Fruit fly (Drosophila melanogaster) S2 (cell line): ENCODE measurements around the gene CG7695.

ENCODE experiments used
- CG8478 ChIP-seq: fragments of >200 bp; optimal IDR thresholded peaks from 2 replicates; lab custom pipeline; 2018
- CTCF ChIP-seq, 2 experiments: fragments of >200 bp; optimal IDR thresholded peaks; 2 replicates each; lab custom pipeline; 2018

DNA sequence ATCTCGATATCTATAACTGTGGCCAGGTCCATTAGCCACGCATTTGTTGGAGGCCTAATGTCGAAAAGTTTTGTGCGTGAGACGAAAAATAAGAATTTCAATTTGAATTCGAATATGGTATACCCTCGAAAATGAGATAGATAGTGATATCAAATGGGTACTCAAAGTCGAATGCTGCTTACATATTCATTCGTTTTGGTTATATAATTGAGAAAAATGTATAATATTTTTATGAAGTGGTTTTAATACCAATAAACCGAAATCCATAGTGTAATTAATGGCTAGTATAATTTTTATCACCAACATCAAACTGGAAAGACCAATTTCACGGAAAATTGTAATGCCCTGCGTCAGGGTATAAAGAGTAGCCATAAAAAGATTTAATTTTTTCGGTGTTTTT lies 15.8 kb upstream of the CG7695 start:
- TF ChIP-seq CG8478 (lab: Kevin White, UChicago) (no peak), CTCF (optimal IDR thresholded peaks at IDR 0.05; lab: Kevin White, UChicago) (no peak)
